Worm (Caenorhabditis elegans): ENCODE measurements around the gene F55B12.10.

- TF ChIP-seq tbx-11 (GFP tag; IDR thresholded peaks at IDR 0.05), result no peak
- TF ChIP-seq ama-1 (optimal IDR thresholded peaks at IDR 0.05), result no peak
- TF ChIP-seq ceh-36 (tag; optimal IDR thresholded peaks at IDR 0.05), result no peak
- no peak for TF ChIP-seq ets-7 (tag; optimal IDR thresholded peaks at IDR 0.05)
- TF ChIP-seq tra-4 (tag; optimal IDR thresholded peaks at IDR 0.05), result no peak
- TF ChIP-seq aly-1 (tag; optimal IDR thresholded peaks at IDR 0.05), result no peak
- TF ChIP-seq hnd-1 (tag; optimal IDR thresholded peaks at IDR 0.05), result no peak
- TF ChIP-seq ceh-13 (GFP tag; optimal IDR thresholded peaks at IDR 0.05), result no peak
- no peak for TF ChIP-seq flt-1 (GFP tag; IDR thresholded peaks at IDR 0.05)
- TF ChIP-seq scrt-1 (GFP tag; IDR thresholded peaks at IDR 0.05), result no peak
- TF ChIP-seq tbx-37 (GFP tag; conservative IDR thresholded peaks at IDR 0.05), result no peak
- no peak for TF ChIP-seq pes-1 (GFP tag; IDR thresholded peaks at IDR 0.05)
- no peak for TF ChIP-seq B0310.2 (tag; optimal IDR thresholded peaks at IDR 0.05)
- no peak for TF ChIP-seq hmbx-1 (tag; optimal IDR thresholded peaks at IDR 0.05)
These were observed 23.0 kb downstream of the F55B12.10 start, which contains the start of gene srx-137 for ce11 chrV:13862505-13862904.
